Worm (Caenorhabditis elegans): ENCODE results near the gene cpsf-4.

- no peak for TF ChIP-seq blmp-1 (tag; optimal IDR thresholded peaks at IDR 0.05)
- TF ChIP-seq ces-1 (GFP tag; optimal IDR thresholded peaks at IDR 0.05), result no peak
- TF ChIP-seq ztf-11 (tag; optimal IDR thresholded peaks at IDR 0.05), result no peak
- TF ChIP-seq tbx-8 (GFP tag; optimal IDR thresholded peaks at IDR 0.05), result no peak
- no peak for TF ChIP-seq unc-62 (GFP tag; optimal IDR thresholded peaks at IDR 0.05)
- TF ChIP-seq nhr-237 (tag; optimal IDR thresholded peaks at IDR 0.05), result no peak
- TF ChIP-seq flh-1 (GFP tag; optimal IDR thresholded peaks at IDR 0.05), result no peak
- TF ChIP-seq lin-13 (tag; optimal IDR thresholded peaks at IDR 0.05), result no peak
- TF ChIP-seq nhr-76 (tag; optimal IDR thresholded peaks at IDR 0.05), result no peak
These were observed 40.8 kb downstream of the cpsf-4 start for ce11 chrIV:12052461-12052860.

All from whole organism, mixed stage, embryonic.